Fruit fly (Drosophila melanogaster) whole organism, embryonic: ENCODE measurements around the gene CG32280.

Experiments used
- Atf6 ChIP-seq: fragments of 200-800 bp; sonication (Bioruptor generic); IDR thresholded peaks from 2 replicates; pipeline ENCODE4 v1.3.6; 2022; ENCODE audit warnings: missing biosample characterization, missing genetic modification characterization
- B-H1 ChIP-seq: fragments of 200-800 bp; sonication (Bioruptor generic); IDR thresholded peaks from 3 replicates; pipeline ENCODE4 v1.3.6; 2022; ENCODE audit warnings: missing biosample characterization, missing genetic modification characterization
- C15 ChIP-seq: fragments of 200-800 bp; sonication (Bioruptor generic); IDR thresholded peaks from 3 replicates; pipeline ENCODE4 v1.3.6; 2022; ENCODE audit warnings: missing biosample characterization, missing genetic modification characterization
- CG10267 ChIP-seq: fragments of 200-800 bp; sonication (Bioruptor generic); optimal IDR thresholded peaks from 2 replicates; lab custom pipeline; 2018; ENCODE audit warnings: missing biosample characterization, mild to moderate bottlenecking, missing genetic modification characterization, moderate library complexity
- CG11456 ChIP-seq: fragments of 200-800 bp; sonication (Bioruptor generic); IDR thresholded peaks from 3 replicates; pipeline ENCODE4 v1.3.6; 2022; ENCODE audit warnings: missing biosample characterization, missing genetic modification characterization
- CG11504 ChIP-seq: fragments of 200-800 bp; sonication (Bioruptor generic); optimal IDR thresholded peaks from 3 replicates; lab custom pipeline; 2019; ENCODE audit warnings: missing biosample characterization, mild to moderate bottlenecking, missing genetic modification characterization, moderate library complexity
- CG12219 ChIP-seq: fragments of 200-800 bp; sonication (Bioruptor generic); optimal IDR thresholded peaks from 3 replicates; lab custom pipeline; 2018; ENCODE audit warnings: missing biosample characterization, mild to moderate bottlenecking, missing genetic modification characterization
- CG14050 ChIP-seq: fragments of 200-800 bp; sonication (Bioruptor generic); IDR thresholded peaks from 3 replicates; pipeline ENCODE4 v1.3.6; 2022; ENCODE audit warnings: missing biosample characterization, missing genetic modification characterization
- CG17385 ChIP-seq: fragments of 200-800 bp; sonication (Bioruptor generic); optimal IDR thresholded peaks from 3 replicates; lab custom pipeline; 2018; ENCODE audit warnings: missing biosample characterization, mild to moderate bottlenecking, missing genetic modification characterization
- CG2199 ChIP-seq: fragments of 200-800 bp; sonication (Bioruptor generic); IDR thresholded peaks from 3 replicates; pipeline ENCODE4 v1.3.6; 2022; ENCODE audit warnings: missing biosample characterization, missing genetic modification characterization
- CG2678 ChIP-seq: fragments of 200-800 bp; sonication (Bioruptor generic); optimal IDR thresholded peaks from 3 replicates; lab custom pipeline; 2019; ENCODE audit warnings: missing biosample characterization, mild to moderate bottlenecking, missing genetic modification characterization, moderate library complexity
- CG2712 ChIP-seq: fragments of 200-800 bp; optimal IDR thresholded peaks from 3 replicates; lab custom pipeline; 2019; ENCODE audit warnings: missing biosample characterization, mild to moderate bottlenecking, missing genetic modification characterization, moderate library complexity
- CG34224 ChIP-seq: fragments of 200-800 bp; sonication (Bioruptor generic); IDR thresholded peaks from 3 replicates; pipeline ENCODE4 v1.3.6; 2022; ENCODE audit warnings: missing biosample characterization, missing genetic modification characterization; ENCODE audit not compliant: partially characterized antibody
- CG34376 ChIP-seq: fragments of 200-800 bp; sonication (Bioruptor generic); optimal IDR thresholded peaks from 2 replicates; lab custom pipeline; 2018; ENCODE audit warnings: missing biosample characterization, mild to moderate bottlenecking, missing genetic modification characterization
- CG3847 ChIP-seq: fragments of 200-800 bp; sonication (Bioruptor generic); IDR thresholded peaks from 2 replicates; pipeline ENCODE4 v1.3.6; 2022; ENCODE audit warnings: missing biosample characterization, missing genetic modification characterization
- CG4328 ChIP-seq: fragments of 200-800 bp; sonication (Bioruptor generic); optimal IDR thresholded peaks from 3 replicates; lab custom pipeline; 2017; ENCODE audit warnings: missing biosample characterization, missing genetic modification reagents, missing genetic modification characterization
- CG4617 ChIP-seq: fragments of 200-800 bp; sonication (Bioruptor generic); optimal IDR thresholded peaks from 3 replicates; lab custom pipeline; 2016; ENCODE audit warnings: missing biosample characterization, missing genetic modification characterization, borderline replicate concordance
- CG4820 ChIP-seq: fragments of 200-800 bp; sonication (Bioruptor generic); optimal IDR thresholded peaks from 3 replicates; lab custom pipeline; 2016; ENCODE audit warnings: missing biosample characterization, missing genetic modification characterization
- CG6272 ChIP-seq: fragments of 200-800 bp; sonication (Bioruptor generic); IDR thresholded peaks from 2 replicates; pipeline ENCODE4 v1.3.6; 2022; ENCODE audit warnings: missing biosample characterization, missing genetic modification characterization
- CG8281 ChIP-seq: fragments of 200-800 bp; sonication (Bioruptor generic); optimal IDR thresholded peaks from 2 replicates; lab custom pipeline; 2018; ENCODE audit warnings: missing biosample characterization, mild to moderate bottlenecking, missing genetic modification characterization, moderate library complexity
- CG9727 ChIP-seq: fragments of 200-800 bp; sonication (Bioruptor generic); optimal IDR thresholded peaks from 3 replicates; lab custom pipeline; 2017; ENCODE audit warnings: missing biosample characterization, mild to moderate bottlenecking, missing genetic modification characterization
- D19A ChIP-seq: fragments of 200-800 bp; optimal IDR thresholded peaks from 3 replicates; lab custom pipeline; 2019; ENCODE audit warnings: missing biosample characterization, mild to moderate bottlenecking, missing genetic modification characterization, moderate library complexity
- GATAe ChIP-seq: fragments of 200-800 bp; sonication (Bioruptor generic); conservative IDR thresholded peaks from 2 replicates; pipeline ENCODE4 v1.3.6; 2022; ENCODE audit warnings: missing biosample characterization, missing genetic modification characterization
- HmgZ ChIP-seq: fragments of 200-800 bp; sonication (Bioruptor generic); optimal IDR thresholded peaks from 2 replicates; lab custom pipeline; 2018; ENCODE audit warnings: missing biosample characterization, mild to moderate bottlenecking, missing genetic modification characterization
- Lim3 ChIP-seq: fragments of 200-800 bp; sonication (Bioruptor generic); IDR thresholded peaks from 2 replicates; pipeline ENCODE4 v1.3.6; 2022; ENCODE audit warnings: missing biosample characterization, missing genetic modification characterization
- NC2α ChIP-seq: fragments of 200-800 bp; sonication (Bioruptor generic); optimal IDR thresholded peaks from 2 replicates; lab custom pipeline; 2016; ENCODE audit warnings: missing biosample characterization, missing genetic modification characterization
- NC2β ChIP-seq: fragments of 200-800 bp; sonication (Bioruptor generic); optimal IDR thresholded peaks from 2 replicates; lab custom pipeline; 2016; ENCODE audit warnings: missing biosample characterization, missing genetic modification characterization
- Ravus ChIP-seq: fragments of 200-800 bp; sonication (Bioruptor generic); IDR thresholded peaks from 2 replicates; pipeline ENCODE4 v1.3.6; 2022; ENCODE audit warnings: missing biosample characterization, missing genetic modification characterization
- Scr ChIP-seq: fragments of 200-800 bp; sonication (Bioruptor generic); IDR thresholded peaks from 2 replicates; pipeline ENCODE4 v1.3.6; 2022; ENCODE audit warnings: missing biosample characterization, missing genetic modification characterization; ENCODE audit not compliant: partially characterized antibody
- Usf ChIP-seq: fragments of 200-800 bp; sonication (Bioruptor generic); optimal IDR thresholded peaks from 2 replicates; lab custom pipeline; 2017; ENCODE audit warnings: missing genotype, missing biosample characterization, missing genetic modification characterization
- ase ChIP-seq: fragments of 200-800 bp; sonication (Bioruptor generic); IDR thresholded peaks from 3 replicates; pipeline ENCODE4 v1.3.6; 2022; ENCODE audit warnings: missing biosample characterization, missing genetic modification characterization
- cad ChIP-seq: fragments of >200 bp; optimal IDR thresholded peaks from 2 replicates; lab custom pipeline; 2017; ENCODE audit warnings: missing biosample characterization, missing genetic modification characterization
- cas ChIP-seq: fragments of 200-800 bp; sonication (Bioruptor generic); IDR thresholded peaks from 2 replicates; pipeline ENCODE4 v1.3.6; 2022; ENCODE audit warnings: missing biosample characterization, missing genetic modification characterization
- chm ChIP-seq: fragments of 200-800 bp; sonication (Bioruptor generic); IDR thresholded peaks from 2 replicates; pipeline ENCODE4 v1.3.6; 2022; ENCODE audit warnings: missing biosample characterization, missing genetic modification characterization
- dpn ChIP-seq, 2 experiments: fragments of 200-800 bp; sonication (Bioruptor generic); optimal IDR thresholded peaks; 3 replicates each; lab custom pipeline; 2016; ENCODE audit warnings: missing biosample characterization in 2 of 2, missing genetic modification characterization in 2 of 2
- exex ChIP-seq: fragments of 200-800 bp; sonication (Bioruptor generic); optimal IDR thresholded peaks from 4 replicates; lab custom pipeline; 2018; ENCODE audit warnings: missing biosample characterization, mild to moderate bottlenecking, missing genetic modification characterization, moderate library complexity
- fd96Cb ChIP-seq: fragments of 200-800 bp; sonication (Bioruptor generic); optimal IDR thresholded peaks from 2 replicates; lab custom pipeline; 2018; ENCODE audit warnings: missing biosample characterization, mild to moderate bottlenecking, missing genetic modification characterization, moderate library complexity
- gce ChIP-seq: fragments of 200-800 bp; sonication (Bioruptor generic); IDR thresholded peaks from 3 replicates; pipeline ENCODE4 v1.3.6; 2022; ENCODE audit warnings: missing biosample characterization, missing genetic modification characterization
- gsb ChIP-seq: fragments of 200-800 bp; sonication (Bioruptor generic); IDR thresholded peaks from 2 replicates; pipeline ENCODE4 v1.3.6; 2022; ENCODE audit warnings: missing biosample characterization, missing genetic modification characterization
- hbn ChIP-seq: fragments of 200-800 bp; sonication (Bioruptor generic); IDR thresholded peaks from 2 replicates; pipeline ENCODE4 v1.3.6; 2022; ENCODE audit warnings: missing biosample characterization, missing genetic modification characterization; ENCODE audit not compliant: partially characterized antibody
- kah ChIP-seq: fragments of 200-800 bp; sonication (Bioruptor generic); optimal IDR thresholded peaks from 2 replicates; lab custom pipeline; 2018; ENCODE audit warnings: missing biosample characterization, mild to moderate bottlenecking, missing genetic modification characterization
- maf-S ChIP-seq: fragments of 200-800 bp; sonication (Bioruptor generic); optimal IDR thresholded peaks from 2 replicates; lab custom pipeline; 2016; ENCODE audit warnings: missing biosample characterization, missing genetic modification characterization
- nom ChIP-seq: fragments of 200-800 bp; sonication (Bioruptor generic); optimal IDR thresholded peaks from 2 replicates; lab custom pipeline; 2017; ENCODE audit warnings: missing biosample characterization, missing genetic modification characterization, mild to moderate bottlenecking, moderate library complexity, missing genetic modification reagents
- otp ChIP-seq: fragments of 200-800 bp; sonication (Bioruptor generic); IDR thresholded peaks from 3 replicates; pipeline ENCODE4, ENCODE4 v1.3.6; 2022; ENCODE audit warnings: missing biosample characterization, missing genetic modification characterization
- peb ChIP-seq: fragments of 200-800 bp; sonication (Bioruptor generic); IDR thresholded peaks from 2 replicates; pipeline ENCODE4 v1.3.6; 2022; ENCODE audit warnings: missing biosample characterization, missing genetic modification characterization
- pnt ChIP-seq: fragments of 200-800 bp; sonication (Bioruptor generic); optimal IDR thresholded peaks from 3 replicates; lab custom pipeline; 2016; ENCODE audit warnings: missing biosample characterization, missing genetic modification characterization
- psq ChIP-seq: fragments of 200-800 bp; sonication (Bioruptor generic); optimal IDR thresholded peaks from 2 replicates; lab custom pipeline; 2017; ENCODE audit warnings: missing biosample characterization, missing genetic modification characterization
- run ChIP-seq: fragments of 200-800 bp; sonication (Bioruptor generic); optimal IDR thresholded peaks from 3 replicates; lab custom pipeline; 2018; ENCODE audit warnings: missing biosample characterization, mild to moderate bottlenecking, missing genetic modification characterization
- sd ChIP-seq: fragments of 200-800 bp; sonication (Bioruptor generic); optimal IDR thresholded peaks from 3 replicates; lab custom pipeline; 2018; ENCODE audit warnings: missing biosample characterization, mild to moderate bottlenecking, missing genetic modification characterization, moderate library complexity
- twi ChIP-seq: fragments of 200-800 bp; optimal IDR thresholded peaks from 2 replicates; lab custom pipeline; 2019; ENCODE audit warnings: missing biosample characterization, mild to moderate bottlenecking, missing genetic modification characterization, moderate library complexity
- wdn ChIP-seq: fragments of 200-800 bp; sonication (Bioruptor generic); IDR thresholded peaks from 2 replicates; pipeline ENCODE4 v1.3.6; 2022; ENCODE audit warnings: missing biosample characterization, missing genetic modification characterization

Gene CG32280

DNA sequence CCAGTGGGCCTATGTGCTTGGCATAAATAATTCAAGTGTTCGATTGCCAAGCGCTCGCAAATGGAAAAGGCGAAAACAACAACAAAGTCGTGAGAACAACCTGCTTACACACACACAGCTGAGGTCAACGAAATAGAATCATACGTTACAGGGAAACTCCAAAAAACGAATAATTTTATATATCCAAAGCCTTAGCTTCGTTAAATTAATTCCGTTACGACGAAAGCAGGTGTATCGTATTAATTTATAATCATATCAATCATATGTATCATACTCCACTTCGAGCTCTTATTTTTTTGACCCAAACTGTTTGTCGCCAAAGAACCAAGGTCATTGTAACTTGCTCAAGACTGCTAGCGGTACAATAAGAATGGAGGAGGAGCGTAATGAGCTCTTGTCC, 14.5 kb downstream of the CG32280 start (continued):
- peak; percentile 75; the same call in 1 of the 2 replicates for TF ChIP-seq GATAe (GFP tag; lab: Robert Waterston, UW)
- TF ChIP-seq CG11504 = no peak
- TF ChIP-seq fd96Cb (tag; lab: Kevin White, UChicago) = peak; percentile 87
- TF ChIP-seq CG8281 = peak; percentile 73
- TF ChIP-seq D19A = no peak
- TF ChIP-seq CG34224 (GFP tag; lab: Robert Waterston, UW) = no peak
- TF ChIP-seq gsb = peak; percentile 88
- TF ChIP-seq NC2α (GFP tag; lab: Kevin White, UChicago) = peak; percentile 53
- peak; percentile 70 for TF ChIP-seq pnt (GFP tag; lab: Kevin White, UChicago)
- TF ChIP-seq Lim3 (GFP tag; lab: Robert Waterston, UW) = 0 out of 2 replicates have a peak, but pooled peaks have one; percentile 38
- TF ChIP-seq CG3847 (GFP tag; lab: Robert Waterston, UW) = peak; percentile 70
- TF ChIP-seq CG14050 (GFP tag; lab: Robert Waterston, UW) = peak; percentile 68
- TF ChIP-seq ase (GFP tag; lab: Robert Waterston, UW) = peak; percentile 82
- no peak for TF ChIP-seq twi (tag; lab: Kevin White, UChicago)
- peak; percentile 53 for TF ChIP-seq Ravus (GFP tag; lab: Robert Waterston, UW)
- peak; percentile 92 for TF ChIP-seq CG2712
- peak; percentile 75 for TF ChIP-seq CG6272
- TF ChIP-seq exex (tag; lab: Kevin White, UChicago) = peak; percentile 59
- peak; percentile 77; the same call in 1 of the 3 replicates for TF ChIP-seq CG2199
- peak; percentile 93 for TF ChIP-seq CG2678 (tag; lab: Kevin White, UChicago)
- TF ChIP-seq B-H1 (GFP tag; lab: Robert Waterston, UW) = peak; percentile 90
- TF ChIP-seq nom = peak; percentile 86
- TF ChIP-seq Scr (GFP tag; lab: Robert Waterston, UW) = no peak
- peak; percentile 48 for TF ChIP-seq CG4328 (GFP tag; lab: Kevin White, UChicago)
- TF ChIP-seq CG17385 (GFP tag; lab: Kevin White, UChicago) = peak; percentile 82
- peak; percentile 92 for TF ChIP-seq CG11456 (GFP tag; lab: Robert Waterston, UW)
- no peak for TF ChIP-seq cad (GFP tag; lab: Kevin White, UChicago)
- TF ChIP-seq chm (GFP tag; lab: Robert Waterston, UW) = peak; percentile 88
- peak; percentile 45 for TF ChIP-seq Usf (GFP tag; lab: Kevin White, UChicago)
- TF ChIP-seq CG4820 (GFP tag; lab: Kevin White, UChicago) = peak; percentile 87
- peak; percentile 83 for TF ChIP-seq cas (GFP tag; lab: Robert Waterston, UW)
- TF ChIP-seq NC2β (GFP tag; lab: Kevin White, UChicago) = peak; percentile 52
- peak; percentile 63 for TF ChIP-seq run (tag; lab: Kevin White, UChicago)
- peak; percentile 80 for TF ChIP-seq CG9727
- peak; percentile 43 for TF ChIP-seq psq (GFP tag; lab: Kevin White, UChicago)
- TF ChIP-seq maf-S = peak; percentile 80
- TF ChIP-seq C15 (GFP tag; lab: Robert Waterston, UW) = peak; percentile 81; the same call in 2 of the 3 replicates
- TF ChIP-seq wdn (GFP tag; lab: Robert Waterston, UW) = peak; percentile 75
- peak; percentile 85 for TF ChIP-seq HmgZ (tag; lab: Kevin White, UChicago)
- TF ChIP-seq Atf6 = peak; percentile 90
- peak; percentile 85 for TF ChIP-seq gce (GFP tag; lab: Robert Waterston, UW)
- TF ChIP-seq CG34376 = peak; percentile 59
- TF ChIP-seq dpn (GFP tag; optimal IDR thresholded peaks at IDR 0.05; lab: Kevin White, UChicago) = peak; percentile 85 to 89
- peak; percentile 59; the same call in 2 of the 3 replicates for TF ChIP-seq otp (GFP tag; lab: Robert Waterston, UW)
- no peak for TF ChIP-seq CG4617
- peak; percentile 70 for TF ChIP-seq peb (GFP tag; lab: Robert Waterston, UW)
- TF ChIP-seq CG10267 = peak; percentile 83
- no peak for TF ChIP-seq hbn (GFP tag; lab: Robert Waterston, UW)
- TF ChIP-seq CG12219 = peak; percentile 86
- peak; percentile 80 for TF ChIP-seq kah (GFP tag; lab: Kevin White, UChicago)
- TF ChIP-seq sd (tag; lab: Kevin White, UChicago) = no peak
